Fruit fly (Drosophila melanogaster) ovary, adult (tissue): ENCODE data around the gene dmrt99B.

Source experiments
- CG17801 ChIP-seq: fragments of 200-800 bp; optimal IDR thresholded peaks from 2 replicates; lab custom pipeline; 2019; ENCODE audit warnings: missing biosample characterization, mild to moderate bottlenecking, missing genetic modification characterization, moderate library complexity; ENCODE audit not compliant: partially characterized antibody

The dmrt99B gene

DNA sequence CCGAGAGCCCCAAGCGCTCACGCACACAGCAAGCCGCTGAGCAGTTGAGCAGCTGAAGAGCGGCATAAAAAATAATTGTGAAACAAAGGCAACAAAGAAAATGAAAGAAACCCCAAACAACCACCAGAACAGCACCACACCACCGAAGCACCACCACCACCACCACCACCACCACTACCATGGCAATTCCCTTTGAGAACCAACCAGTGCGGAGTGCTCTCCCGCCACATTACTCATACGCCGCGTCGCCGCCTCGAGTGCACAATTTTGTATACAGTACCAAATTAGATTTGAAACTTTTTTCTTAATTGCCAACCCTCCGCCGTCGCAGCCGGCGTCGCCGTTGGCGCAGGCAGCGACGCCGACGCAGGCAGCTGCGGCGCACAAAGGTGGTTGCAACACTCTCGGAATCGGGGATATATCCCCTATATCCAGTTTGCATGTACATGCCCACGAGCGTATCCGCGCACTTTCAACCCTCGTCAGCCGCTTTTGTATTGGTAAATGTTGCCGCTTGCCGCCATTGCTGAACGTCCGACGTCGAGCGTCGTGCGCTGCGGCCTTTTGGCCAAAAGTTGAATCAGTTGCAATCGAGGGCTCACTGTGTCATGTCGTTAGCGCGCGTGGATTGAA lies at the start of gene dmrt99B:
Gene dmrt99B (plus strand): TSS at position 583 of the 633 bp plus-strand sequence.
- TF ChIP-seq CG17801 (GFP tag; lab: Kevin White, UChicago) = no peak

DNA sequence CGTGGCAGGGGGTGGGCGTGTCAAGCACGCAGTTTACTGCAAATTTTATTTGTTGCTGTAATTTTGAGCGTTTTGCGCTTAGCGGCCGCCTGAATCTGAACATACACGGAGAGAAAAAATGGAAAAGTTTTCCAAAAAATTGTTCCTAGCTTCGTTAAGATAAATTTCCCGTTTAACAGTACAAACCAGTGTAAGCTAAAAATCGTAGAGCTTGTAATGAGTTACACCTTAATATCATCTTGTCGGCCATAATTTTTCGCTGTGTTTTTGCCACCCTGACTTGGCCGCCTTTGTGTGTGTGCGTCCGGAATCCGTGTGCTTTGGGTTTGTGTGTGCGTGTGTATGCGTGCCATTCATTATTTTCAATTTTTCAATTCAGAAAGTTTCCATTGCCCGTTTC lies 40.9 kb upstream of the dmrt99B start:
- no peak for TF ChIP-seq CG17801 (GFP tag; lab: Kevin White, UChicago)

DNA sequence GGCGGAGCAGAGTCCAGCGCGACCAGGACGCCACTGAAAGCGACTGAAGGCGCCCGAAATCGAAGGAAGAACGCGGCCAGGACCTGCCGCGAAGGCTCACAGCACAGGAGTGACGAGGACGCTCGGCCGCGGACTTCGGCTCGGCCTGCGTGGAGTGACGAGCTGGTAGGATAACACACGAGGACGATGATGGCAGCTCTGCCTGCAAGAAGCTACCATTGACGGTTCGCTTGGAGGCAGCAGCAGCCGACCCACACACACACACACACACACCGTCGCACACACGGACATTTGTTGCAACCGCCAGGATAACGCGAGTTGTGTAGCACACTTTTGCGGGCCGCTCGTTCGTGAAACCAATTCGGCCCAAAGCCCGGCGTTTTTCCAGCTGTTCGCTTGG lies 32.4 kb upstream of the dmrt99B start, which contains the start of gene Dop1R2:
Gene Dop1R2 (minus strand): TSS at position 35 of the 400 bp plus-strand sequence.
- TF ChIP-seq CG17801 (GFP tag; lab: Kevin White, UChicago) = no peak

DNA sequence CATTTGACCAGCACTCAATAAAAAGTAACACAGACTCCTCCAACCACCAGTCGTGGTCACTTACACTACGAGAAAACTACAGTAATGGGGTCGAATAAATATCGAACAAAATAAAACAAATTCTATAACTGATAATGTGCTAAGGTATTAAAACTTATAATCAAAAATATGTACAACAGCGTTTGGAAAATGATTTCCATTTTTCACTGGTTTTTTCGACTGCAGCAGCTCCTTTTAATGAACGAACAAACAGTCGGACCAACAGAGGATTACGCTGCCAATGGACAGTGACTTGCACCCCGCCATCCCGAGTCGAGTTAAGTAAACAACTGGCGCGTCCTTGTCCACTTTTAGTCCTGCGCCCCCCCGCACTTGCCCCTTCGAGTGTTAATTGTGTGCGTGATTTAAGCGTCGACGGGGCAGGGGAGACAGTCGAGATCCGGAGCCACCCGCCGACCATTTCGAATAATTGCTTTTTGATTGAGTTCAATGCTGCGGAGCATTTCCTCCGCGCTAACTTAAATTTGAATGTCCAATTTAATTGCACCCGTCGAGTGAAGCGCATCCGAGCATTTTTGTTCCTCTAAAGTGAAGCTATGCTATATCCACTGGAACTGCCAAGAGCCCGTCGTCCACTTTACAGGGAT lies 28.1 kb upstream of the dmrt99B start, which contains the start of gene ppk21:
Gene ppk21 (plus strand): TSS at position 597 of the 647 bp plus-strand sequence.
- no peak for TF ChIP-seq CG17801 (GFP tag; lab: Kevin White, UChicago)

DNA sequence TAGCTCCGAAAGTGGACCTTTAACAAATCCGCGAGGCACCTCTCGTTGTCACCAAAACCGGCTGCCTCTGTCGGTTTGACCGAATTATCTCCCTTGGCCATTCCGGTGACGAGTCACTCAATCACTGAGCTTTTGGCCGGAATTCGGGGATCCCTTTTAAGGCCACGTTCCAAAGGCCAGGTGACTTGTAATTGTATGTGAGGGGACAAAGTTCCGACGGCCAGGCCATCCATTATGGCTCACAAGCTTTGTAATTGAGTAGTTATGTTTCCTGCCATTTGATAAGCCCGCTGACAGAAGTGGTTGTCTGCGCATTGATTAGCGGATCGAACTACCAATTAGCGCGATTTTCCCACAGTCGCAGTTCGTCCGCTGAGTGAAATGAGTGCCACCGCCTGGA lies 23.6 kb upstream of the dmrt99B start, which contains the start of the genes ppk20 and ppk30:
Gene ppk20 (minus strand): TSS at position 101 of the 400 bp plus-strand sequence.
Gene ppk30 (plus strand): TSS at position 373 of the 400 bp plus-strand sequence.
- TF ChIP-seq CG17801 (GFP tag; lab: Kevin White, UChicago) = no peak

DNA sequence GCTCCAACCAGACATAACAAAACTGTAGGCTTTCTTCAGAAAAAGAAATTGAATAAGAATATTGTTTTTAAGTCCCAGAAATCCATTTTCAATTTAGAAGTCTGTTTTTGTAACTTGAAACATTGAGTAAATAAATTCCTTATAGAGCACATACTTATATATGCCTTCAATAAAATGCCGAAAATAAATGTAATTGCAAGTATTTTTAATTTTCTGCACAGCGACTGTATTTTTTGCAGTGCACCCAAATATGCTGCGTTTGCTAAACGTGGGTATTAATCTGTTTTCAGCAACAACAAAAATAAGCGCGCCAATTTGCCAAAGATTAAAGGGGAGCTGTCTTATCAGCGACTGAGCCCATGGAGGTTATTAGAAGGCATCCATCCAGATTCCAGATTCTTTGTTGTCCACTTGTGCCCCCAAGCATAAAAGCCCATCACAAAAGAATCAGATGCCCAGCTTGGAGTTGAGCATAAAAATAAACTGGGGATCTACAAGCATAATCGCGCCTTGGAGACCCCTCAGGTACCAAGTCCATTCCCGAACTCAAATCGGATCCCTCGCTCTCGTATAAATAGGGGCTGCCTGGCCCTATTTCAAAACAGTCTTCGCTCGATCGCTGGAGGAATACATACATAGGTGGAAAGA lies 21.2 kb upstream of the dmrt99B start, which contains the start of gene Obp99a:
Gene Obp99a (plus strand): TSS at position 598 of the 648 bp plus-strand sequence.
- TF ChIP-seq CG17801 (GFP tag; lab: Kevin White, UChicago) = no peak

DNA sequence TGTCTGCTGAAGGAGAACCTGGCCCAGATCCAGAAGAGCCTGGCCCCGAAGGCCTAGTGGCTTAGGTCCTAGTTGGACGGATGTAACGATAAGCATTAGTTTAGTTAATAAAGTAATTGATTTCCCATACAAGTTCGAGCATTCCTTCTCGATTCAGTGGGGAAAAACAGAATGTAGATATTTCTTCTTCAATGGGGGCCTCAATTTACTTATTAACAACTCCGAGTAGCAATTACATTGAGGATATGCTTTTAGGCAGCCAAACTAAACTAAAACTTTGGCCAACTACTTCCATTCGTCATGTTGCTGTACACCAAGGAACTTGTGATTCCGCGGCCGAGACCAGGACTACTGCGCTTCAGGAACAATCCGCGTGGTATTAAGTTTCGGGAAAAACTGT lies 20.2 kb upstream of the dmrt99B start, which contains the start of gene ppk19:
Gene ppk19 (plus strand): TSS at position 301 of the 400 bp plus-strand sequence.
- TF ChIP-seq CG17801 (GFP tag; lab: Kevin White, UChicago) = no peak

DNA sequence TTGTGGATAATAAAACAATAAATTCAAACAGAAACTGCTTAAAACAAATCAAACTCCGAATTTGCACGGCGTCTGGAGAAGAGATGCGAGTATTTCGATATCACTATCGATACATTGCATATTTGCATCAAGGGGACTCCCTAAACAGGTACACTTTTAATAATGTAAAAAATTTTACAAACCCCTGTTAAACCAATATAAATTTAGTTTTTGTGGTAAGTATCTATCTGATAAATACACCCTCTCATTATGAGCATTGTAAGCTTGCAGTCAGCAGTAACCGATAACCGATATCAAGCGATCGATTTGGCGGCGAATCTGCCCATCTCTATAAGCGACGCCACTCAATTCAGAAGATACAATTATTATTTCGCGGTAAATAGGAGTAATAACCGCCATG lies 17.1 kb upstream of the dmrt99B start, which contains the start of the genes Bub3 and Cap-D2:
Gene Bub3 (minus strand): TSS at position 89 of the 400 bp plus-strand sequence.
Gene Cap-D2 (plus strand): TSS at position 319 of the 400 bp plus-strand sequence.
- TF ChIP-seq CG17801 (GFP tag; lab: Kevin White, UChicago) = peak; percentile 71

DNA sequence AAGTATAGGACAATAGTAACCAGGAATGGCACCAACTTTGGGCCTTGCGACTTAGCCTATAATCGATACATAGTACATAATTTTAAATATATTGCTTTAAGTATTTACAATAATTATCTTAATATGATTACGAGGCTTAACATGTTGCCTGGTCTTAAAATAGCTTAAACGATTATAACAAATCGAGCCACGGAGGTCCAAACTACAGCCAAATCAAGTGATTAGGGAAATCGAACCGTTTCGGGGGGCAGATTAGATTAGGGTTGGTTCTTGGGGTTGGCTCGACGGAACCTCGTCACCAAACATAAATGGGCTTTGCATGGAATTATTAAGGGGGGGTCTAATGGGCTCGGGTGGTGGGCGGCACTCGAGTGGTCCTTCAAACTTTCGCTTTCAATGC lies 11.2 kb upstream of the dmrt99B start:
- no peak for TF ChIP-seq CG17801 (GFP tag; lab: Kevin White, UChicago)

DNA sequence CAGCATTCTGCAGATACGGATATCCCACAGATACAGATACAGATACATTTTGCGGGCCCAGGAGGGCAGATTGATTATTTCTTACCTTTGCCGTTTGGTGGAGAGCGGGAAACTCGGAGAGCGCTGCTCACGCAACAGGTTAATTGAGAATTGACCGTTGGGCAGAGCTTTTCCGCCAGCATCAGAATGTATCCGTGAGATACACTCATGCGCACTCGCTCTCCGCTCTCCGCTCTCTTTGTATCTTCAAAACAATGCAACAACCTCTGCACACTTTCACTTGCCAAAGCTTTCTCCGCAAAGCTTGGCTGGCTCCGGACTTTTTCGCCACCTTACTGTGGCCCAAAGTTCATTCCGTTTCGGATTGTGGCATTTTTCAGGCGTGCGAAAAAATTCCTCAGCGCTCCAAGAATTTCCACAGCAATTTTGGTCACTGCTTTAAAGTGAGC lies 10.2 kb upstream of the dmrt99B start, which contains the start of the genes CG7582 and Gycalpha99B:
Gene CG7582 (minus strand): TSS at position 127 of the 449 bp plus-strand sequence.
Gene Gycalpha99B (plus strand): TSS at position 352 of the 449 bp plus-strand sequence.
- no peak for TF ChIP-seq CG17801 (GFP tag; lab: Kevin White, UChicago)

DNA sequence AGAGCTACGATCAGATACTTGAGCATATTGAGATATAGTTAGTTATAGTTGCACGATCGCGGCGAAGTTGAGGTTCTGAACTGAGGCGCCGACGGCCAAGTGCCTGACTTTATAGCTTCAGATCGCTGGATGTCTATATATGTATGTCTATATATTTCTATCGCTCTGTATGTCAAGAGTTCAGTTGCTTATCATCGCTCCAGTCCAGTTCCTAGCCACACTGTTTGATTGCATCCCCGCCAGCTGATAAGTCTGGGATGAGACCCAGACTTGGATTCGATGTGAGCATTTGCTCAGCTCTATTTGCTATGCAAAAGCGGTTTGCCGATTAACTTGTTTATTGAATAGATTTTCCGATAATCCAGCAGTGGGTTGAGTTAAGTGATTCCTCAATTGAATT lies 5.7 kb upstream of the dmrt99B start:
- no peak for TF ChIP-seq CG17801 (GFP tag; lab: Kevin White, UChicago)

DNA sequence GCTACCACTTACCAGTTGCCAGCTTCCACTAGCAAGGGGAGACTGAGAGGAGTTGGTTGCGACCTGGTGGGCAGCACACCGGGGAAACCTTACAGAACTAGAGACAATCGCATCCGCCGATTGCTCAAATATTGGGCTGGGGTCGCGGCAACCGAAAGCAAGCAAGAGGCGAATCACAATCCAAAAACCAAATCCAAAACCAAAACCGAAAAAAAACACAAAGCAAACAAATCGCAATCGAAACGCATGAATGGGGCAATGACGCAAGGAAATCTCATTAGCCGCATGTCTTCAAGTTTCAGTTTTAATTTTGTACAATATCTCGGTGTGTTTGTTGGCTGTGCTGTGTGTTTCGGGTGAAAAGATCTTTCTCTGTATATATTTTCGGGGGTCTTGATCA lies 3.2 kb upstream of the dmrt99B start, which contains the start of gene Obp99c:
Gene Obp99c (minus strand): TSS at position 101 of the 400 bp plus-strand sequence.
- no peak for TF ChIP-seq CG17801 (GFP tag; lab: Kevin White, UChicago)

DNA sequence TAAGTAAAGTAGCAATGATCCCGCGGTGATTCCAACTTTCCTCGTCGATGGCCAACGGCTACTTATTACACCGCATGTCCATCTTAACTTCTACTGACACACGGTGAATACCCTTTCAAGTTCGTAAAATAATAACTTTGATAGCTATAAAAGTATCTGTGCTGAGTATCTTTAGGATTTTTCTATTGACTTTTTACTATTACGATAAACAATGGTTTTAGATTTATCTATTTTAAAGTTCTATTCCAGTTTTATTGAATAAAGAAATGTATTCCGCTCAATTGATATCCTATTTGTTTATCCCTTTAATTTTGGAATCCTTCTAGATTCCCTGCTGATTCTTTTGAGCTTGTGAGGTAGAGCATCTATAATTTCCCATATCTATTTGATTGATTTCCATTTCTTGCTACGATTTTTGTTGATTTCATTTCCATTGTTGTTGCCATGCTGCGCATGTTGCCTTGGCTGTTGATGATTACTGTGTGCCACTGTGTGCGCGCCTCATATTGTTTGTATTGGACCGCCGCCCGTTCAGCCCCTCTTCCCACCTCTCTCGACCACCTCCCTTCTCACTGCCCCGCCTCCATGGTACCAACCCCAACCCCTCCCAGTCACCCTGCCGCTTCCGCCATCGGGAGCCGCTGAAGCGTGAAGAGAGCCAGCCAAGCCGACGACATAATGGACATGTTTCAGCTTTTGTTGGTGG lies 2.4 kb upstream of the dmrt99B start:
- no peak for TF ChIP-seq CG17801 (GFP tag; lab: Kevin White, UChicago)

DNA sequence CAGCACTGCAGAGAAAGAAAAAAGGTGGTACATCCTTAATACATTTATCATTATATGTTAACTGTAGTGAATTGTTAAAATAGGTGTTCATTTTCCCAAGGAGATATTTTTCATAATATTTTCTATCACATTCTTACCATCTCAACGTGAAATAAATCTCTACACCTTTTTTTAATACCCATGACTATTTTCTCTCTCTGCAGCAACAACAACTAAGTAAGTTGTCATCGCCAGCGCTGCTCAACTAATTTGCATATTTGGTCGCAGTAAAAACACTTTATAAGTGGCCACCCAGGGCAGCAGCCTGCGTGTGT lies 1.9 kb upstream of the dmrt99B start:
- no peak for TF ChIP-seq CG17801 (GFP tag; lab: Kevin White, UChicago)
